Fruit fly (Drosophila melanogaster) Kc167 (cell line): ENCODE results near the gene ppk16.

Experiments used
- Myc ChIP-seq: fragments of >200 bp; optimal IDR thresholded peaks from 2 replicates; lab custom pipeline; 2017; ENCODE audit warnings: missing external identifiers
- h ChIP-seq: fragments of >200 bp; optimal IDR thresholded peaks from 3 replicates; lab custom pipeline; 2018; ENCODE audit warnings: missing external identifiers
- psq ChIP-seq: fragments of >200 bp; optimal IDR thresholded peaks from 2 replicates; lab custom pipeline; 2017; ENCODE audit warnings: missing external identifiers
- ttk ChIP-seq: sonication (Bioruptor generic); optimal IDR thresholded peaks from 2 replicates; lab custom pipeline; 2017; ENCODE audit warnings: missing external identifiers

DNA sequence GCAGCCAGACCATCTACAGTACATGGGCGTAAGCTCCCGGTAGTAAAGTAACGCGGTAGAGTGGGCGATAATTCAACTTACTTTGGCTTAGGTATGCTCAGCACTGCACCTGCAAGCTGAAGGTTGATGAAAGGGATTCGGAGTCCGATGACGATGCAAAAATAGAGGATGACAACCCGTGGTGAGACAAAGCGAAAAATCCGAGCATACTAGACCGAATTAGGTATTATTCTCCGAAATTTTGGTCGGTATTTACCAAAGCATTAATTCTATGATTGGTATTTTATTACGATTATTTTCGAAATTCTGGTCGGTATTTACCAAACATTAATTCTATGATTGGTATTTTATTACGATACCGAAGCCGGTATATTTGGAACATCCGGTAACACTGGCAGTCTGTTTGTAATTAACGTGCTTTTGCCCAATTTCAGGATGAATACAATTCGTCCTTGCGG is 15.7 kb upstream of the ppk16 start, which contains the start of gene CG4036:
- TF ChIP-seq psq (lab: Kevin White, UChicago) (no peak), Myc (lab: Kevin White, UChicago) (no peak), h (lab: Kevin White, UChicago) (no peak), ttk (lab: Kevin White, UChicago) (no peak)
